Worm (Caenorhabditis elegans) whole organism, L4/young adult: ENCODE measurements around the gene srx-85.
A peak's percentile ranks its signal among the peaks of the same experiment; 100 is the strongest.

Experiments used
- W03F9.2 ChIP-seq: fragments of 150-350 bp; optimal IDR thresholded peaks from 2 replicates; lab custom pipeline; 2014; ENCODE audit warnings: missing biosample characterization, missing genetic modification characterization
- dao-5 ChIP-seq: sonication (generic microtip); optimal IDR thresholded peaks from 2 replicates; lab custom pipeline; 2016; ENCODE audit warnings: missing genotype, missing genetic modification characterization, moderate library complexity, missing compliant biosample characterization
- him-1 ChIP-seq: sonication (generic microtip); optimal IDR thresholded peaks from 2 replicates; lab custom pipeline; 2016; ENCODE audit warnings: missing genotype, missing genetic modification reagents, missing genetic modification characterization, missing compliant biosample characterization

The srx-85 gene

DNA sequence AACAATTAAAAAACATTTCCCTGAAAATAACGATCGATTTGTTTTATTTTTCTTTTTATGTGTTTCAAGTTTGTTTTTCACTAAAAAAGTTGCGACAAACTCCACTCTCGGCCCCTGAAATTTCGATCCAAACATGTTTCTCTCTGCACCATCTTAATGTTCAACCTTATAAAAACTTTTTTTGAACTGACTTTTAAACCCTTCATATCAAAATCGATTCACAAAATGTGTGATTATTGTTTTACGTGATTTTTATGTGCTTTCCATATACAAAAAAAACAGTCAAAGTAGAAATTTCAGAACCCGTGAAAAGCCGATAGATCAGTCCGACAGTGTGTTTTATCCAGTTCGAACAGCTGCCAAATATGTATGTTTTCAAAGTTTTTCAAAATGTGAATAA lies 24.9 kb upstream of the srx-85 start, which contains the start of gene ccch-1:
ccch-1 (plus strand) TSS at position 301 of the 400 bp plus-strand sequence.
- TF ChIP-seq him-1 (tag; lab: Kevin White, UChicago), result no peak
- no peak for TF ChIP-seq dao-5 (tag; lab: Kevin White, UChicago)
- no peak for TF ChIP-seq W03F9.2 (tag; lab: Kevin White, UChicago)

DNA sequence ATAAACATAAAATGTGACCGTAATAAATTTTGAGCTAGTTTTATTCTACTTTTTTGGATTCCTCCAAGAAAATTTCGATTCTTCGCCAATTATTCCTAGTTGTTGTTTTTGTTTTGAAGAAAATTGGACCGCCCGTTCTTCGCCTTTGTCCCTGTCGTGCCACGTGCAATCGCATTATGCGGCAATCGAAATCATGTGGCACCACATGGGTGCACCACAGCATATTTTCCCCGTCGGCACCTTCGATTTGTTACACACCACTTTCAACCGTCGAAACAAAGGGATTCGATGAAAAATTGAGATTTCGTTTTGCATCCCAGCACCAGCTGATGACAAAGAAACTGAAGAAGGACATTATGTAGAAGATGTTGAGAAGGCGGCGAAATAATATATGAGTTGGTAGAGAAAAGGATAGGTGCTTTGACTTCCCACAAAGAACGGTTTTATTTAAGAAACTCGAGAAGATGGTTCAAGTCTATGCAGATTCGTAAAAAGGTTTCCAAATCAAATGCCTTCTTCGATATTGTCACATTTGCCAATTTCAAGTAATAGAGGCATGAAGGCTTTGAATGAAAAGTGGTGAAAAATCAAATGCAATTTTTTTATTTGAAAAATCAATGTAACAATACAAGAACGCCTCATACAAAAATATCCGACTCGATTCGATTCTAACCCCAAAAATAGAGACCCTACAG lies 23.7 kb upstream of the srx-85 start:
- TF ChIP-seq him-1 (tag; lab: Kevin White, UChicago), result no peak
- no peak for TF ChIP-seq dao-5 (tag; lab: Kevin White, UChicago)
- no peak for TF ChIP-seq W03F9.2 (tag; lab: Kevin White, UChicago)

DNA sequence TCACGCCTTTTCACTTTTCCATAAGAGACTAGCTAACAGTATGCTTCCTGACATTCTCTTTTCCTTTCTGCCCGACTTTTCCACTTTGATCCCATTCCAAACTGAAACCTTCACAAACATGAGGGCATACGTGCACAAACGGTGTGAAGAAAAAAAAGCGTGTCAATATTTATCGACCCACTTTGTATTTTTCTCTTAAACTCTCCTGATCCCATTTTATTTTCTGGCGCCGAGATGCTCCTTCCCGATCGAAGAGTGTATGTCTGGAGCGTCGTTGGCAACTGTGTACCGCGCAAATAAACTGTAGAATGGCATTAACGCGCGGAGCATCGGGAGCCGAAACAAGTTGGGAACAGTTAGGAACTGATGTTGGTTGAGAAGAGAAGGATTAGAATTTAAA lies 22.9 kb upstream of the srx-85 start:
- TF ChIP-seq him-1 (tag; lab: Kevin White, UChicago) (no peak), dao-5 (tag; lab: Kevin White, UChicago) (no peak), W03F9.2 (tag; lab: Kevin White, UChicago) (no peak)

DNA sequence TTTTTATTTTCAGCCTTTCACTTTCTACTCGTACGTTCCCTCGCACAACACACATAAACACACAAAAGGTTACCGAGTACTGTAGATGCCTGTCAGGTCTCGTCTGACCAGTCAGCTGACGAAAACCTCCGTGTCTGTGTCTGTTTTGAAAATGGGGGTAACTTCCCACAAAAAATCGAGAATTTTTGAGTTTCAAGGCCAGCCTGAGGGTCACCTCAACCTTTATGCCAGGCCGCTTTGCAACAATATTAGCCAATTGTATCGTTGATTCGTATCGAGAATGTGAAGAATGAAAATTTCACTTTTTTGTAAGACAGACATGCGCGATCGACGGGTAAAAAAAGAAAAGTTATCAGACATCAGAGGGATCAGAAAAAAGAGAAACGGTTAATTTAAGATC lies 21.4 kb upstream of the srx-85 start:
- TF ChIP-seq dao-5 (tag; lab: Kevin White, UChicago) (no peak), W03F9.2 (tag; lab: Kevin White, UChicago) (no peak), him-1 (tag; lab: Kevin White, UChicago) (no peak)

DNA sequence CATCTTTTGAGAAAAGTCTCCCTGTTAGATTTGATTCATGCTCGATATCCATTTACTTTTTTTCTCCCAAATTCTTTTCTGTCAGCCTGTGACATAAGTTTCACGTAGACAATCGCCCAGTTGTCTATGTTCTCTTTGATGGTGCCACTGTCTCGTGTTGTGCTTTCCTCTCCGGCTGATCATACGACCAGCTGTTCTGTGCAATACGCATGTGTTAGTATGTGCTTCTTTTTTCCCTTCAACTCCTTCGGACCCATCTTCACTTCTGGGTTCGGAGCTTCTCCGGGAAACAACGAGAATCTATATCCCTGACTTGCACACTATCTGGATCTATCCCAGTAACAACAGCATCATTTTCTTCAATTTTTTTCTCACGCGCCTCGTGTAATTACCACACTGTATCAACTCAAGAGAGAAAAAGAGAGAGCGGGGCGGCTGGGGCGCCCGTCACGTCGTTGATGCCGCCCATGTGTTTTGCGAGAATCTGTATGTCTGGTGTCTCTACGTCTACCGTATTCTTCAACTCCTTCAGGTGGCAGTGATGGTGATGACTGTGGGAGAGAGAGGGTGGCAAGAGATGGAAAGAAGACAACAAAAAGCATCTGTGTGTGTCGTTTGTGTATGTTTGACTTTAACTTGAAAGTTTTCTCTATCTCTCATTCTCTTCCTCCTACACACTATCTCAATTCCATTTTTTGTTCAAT lies 20.5 kb upstream of the srx-85 start:
- TF ChIP-seq dao-5 (tag; lab: Kevin White, UChicago) (peak; percentile 43), W03F9.2 (tag; lab: Kevin White, UChicago) (peak; percentile 23), him-1 (tag; lab: Kevin White, UChicago) (no peak)

DNA sequence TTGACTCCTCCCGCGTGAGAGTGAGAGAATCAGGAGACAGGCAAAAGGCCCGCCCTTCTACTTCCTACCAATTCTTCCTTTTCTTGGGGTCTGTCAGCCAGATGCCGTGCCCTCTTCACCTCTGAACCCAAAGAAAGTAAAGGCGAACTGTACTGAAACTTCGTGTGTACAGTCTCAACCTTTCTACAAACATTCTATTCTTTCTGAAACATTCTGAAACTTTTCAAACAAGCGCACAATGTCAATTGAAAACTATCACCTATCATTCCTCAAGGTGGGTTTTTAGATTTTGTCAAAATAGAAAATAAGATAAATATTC lies 20.0 kb upstream of the srx-85 start:
- TF ChIP-seq him-1 (tag; lab: Kevin White, UChicago) (no peak), dao-5 (tag; lab: Kevin White, UChicago) (no peak), W03F9.2 (tag; lab: Kevin White, UChicago) (no peak)

DNA sequence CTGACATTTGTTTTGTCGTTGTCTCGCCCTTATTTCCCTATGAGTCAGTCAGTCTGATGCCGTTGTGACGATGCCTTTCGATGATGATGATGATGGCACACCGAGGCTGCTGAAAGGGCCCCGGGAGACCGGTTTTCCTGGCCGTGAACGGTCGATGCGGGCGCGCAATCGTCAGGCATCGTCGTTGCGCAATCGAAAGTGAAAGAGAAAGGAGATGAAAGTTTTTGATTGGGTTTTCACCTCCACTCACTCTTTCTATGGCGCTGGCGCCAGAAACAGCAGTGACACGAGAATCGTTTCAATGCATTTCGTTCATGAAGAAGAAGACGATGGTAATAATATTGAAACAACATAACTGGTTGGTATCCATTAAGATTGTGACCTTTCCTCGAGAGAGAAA lies 19.5 kb upstream of the srx-85 start:
- TF ChIP-seq W03F9.2 (tag; lab: Kevin White, UChicago) (no peak), him-1 (tag; lab: Kevin White, UChicago) (no peak), dao-5 (tag; lab: Kevin White, UChicago) (no peak)

DNA sequence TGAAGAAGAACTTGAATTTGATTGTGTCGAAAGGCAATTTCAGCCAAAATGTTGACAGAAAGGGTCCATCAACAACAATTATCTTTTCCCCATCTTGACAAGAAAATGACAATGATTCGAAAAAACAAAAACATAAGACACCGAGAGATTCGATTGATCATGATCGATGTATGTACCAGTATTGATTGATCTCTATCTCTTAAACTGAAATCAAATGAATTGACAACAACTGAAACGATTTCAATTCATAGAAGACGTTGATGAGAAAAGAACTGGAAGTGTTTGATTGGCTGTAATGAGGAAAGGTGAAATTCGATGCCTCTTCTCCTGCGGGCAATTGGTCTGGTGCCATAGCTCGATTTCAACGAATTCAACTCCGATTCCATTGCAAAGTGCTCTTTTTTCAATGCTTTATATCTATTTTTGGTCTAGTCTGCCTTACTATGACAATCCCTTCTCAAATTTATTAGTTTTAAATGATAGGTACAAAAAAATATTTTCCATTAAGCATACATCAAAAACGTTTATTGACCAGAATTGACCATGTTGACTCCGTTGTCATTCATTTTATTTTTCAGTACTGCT lies 19.0 kb upstream of the srx-85 start:
- TF ChIP-seq dao-5 (tag; lab: Kevin White, UChicago) (no peak), him-1 (tag; lab: Kevin White, UChicago) (no peak), W03F9.2 (tag; lab: Kevin White, UChicago) (no peak)

DNA sequence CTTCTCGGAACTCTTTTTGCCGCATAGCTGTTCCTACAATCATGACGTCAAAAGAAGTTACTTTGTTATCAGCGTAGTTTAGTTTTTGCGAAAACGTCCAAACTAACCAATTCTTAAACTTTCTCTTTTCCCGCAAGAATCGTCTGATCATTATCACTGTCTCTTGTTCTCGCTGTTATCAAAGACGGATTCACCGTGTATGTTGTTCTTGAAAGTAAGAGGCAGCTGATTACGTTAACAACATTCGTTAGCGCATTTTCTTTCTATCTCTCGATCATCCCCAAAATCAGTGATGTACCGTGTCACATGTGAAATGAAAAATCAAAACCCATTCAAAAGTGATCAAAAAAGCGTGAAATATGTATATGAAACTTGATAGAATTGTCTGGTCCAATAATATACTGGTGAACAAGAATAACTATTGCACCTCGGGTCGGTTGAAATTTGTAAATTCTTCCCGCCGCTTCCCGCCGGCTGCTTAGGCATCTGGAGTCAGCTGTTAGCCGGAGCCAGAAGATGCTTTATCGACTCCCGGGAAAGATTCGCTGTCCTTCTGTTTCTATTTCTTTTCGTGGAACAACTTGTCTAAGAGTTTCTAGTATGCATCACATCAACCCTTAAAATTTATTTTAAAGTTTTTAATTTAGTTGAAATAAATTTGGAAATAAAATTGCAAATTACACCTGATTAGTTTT lies 17.8 kb upstream of the srx-85 start:
- TF ChIP-seq dao-5 (tag; lab: Kevin White, UChicago) (no peak), him-1 (tag; lab: Kevin White, UChicago) (no peak), W03F9.2 (tag; lab: Kevin White, UChicago) (no peak)

DNA sequence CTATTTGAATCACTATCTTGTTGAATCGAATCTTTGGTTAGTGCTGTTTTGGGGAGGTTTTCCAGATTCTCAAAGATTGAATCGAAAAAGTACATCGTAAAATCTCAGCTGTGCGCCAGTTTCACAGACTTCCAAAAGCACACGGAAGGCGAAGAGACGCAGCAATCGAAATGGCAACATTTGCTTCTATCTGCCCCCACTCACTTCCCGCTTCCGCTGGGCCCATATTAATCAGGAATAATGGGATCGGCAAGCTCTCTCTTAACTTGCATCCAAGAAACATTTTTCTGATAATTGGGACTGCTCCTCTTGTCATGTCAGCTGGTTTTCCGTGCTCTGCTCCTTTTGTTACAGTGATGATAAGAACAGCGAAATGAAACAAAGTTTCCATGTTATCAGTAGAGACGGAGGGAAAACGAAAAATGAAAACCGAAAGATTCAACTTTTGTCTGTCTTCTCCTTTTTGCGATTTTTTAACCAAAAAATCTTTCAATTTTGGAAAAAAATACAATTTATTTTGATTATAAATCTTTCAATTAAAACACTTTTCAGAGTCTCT lies 16.9 kb upstream of the srx-85 start:
- TF ChIP-seq W03F9.2 (tag; lab: Kevin White, UChicago) (peak; percentile 40), him-1 (tag; lab: Kevin White, UChicago) (no peak), dao-5 (tag; lab: Kevin White, UChicago) (no peak)

DNA sequence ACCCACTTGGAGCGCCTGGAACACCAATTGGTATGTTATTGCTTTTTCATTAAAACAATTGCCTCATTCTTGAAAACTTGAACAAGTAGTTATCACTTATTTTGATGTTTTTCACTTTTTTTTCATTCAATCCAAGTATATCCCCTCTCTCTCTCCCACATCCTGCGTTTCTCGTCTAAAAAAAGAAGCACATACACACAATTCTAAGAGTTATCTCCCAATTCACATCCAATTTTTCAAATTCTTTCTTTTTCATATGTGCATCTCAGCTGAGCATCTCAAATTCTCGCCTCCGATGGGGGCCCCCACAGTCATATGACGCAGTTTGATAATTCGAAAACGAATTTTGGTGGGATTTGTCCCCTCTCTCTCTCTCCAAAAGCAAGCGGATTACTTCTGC lies 15.8 kb upstream of the srx-85 start:
- TF ChIP-seq dao-5 (tag; lab: Kevin White, UChicago) (no peak), him-1 (tag; lab: Kevin White, UChicago) (no peak), W03F9.2 (tag; lab: Kevin White, UChicago) (no peak)

DNA sequence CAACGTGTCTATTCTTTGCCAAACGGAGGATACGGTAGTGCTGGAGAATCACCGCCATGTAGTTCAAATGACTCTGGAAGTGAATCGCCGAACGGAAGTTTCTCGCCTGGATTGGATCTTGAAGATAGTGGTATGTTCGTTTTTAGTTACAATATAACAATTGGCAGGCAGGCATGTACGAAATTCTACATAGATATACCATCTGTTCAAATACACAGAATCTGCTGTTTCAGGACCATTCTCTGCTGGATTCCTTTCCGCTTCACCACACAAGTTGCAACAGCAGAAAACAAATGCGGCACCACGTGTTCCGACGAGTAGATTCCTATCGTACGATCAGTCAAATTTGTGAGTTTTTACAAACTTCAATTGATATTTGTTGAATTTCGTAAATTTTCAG lies 13.0 kb upstream of the srx-85 start:
- TF ChIP-seq him-1 (tag; lab: Kevin White, UChicago), result no peak
- TF ChIP-seq W03F9.2 (tag; lab: Kevin White, UChicago), result no peak
- TF ChIP-seq dao-5 (tag; lab: Kevin White, UChicago), result no peak

DNA sequence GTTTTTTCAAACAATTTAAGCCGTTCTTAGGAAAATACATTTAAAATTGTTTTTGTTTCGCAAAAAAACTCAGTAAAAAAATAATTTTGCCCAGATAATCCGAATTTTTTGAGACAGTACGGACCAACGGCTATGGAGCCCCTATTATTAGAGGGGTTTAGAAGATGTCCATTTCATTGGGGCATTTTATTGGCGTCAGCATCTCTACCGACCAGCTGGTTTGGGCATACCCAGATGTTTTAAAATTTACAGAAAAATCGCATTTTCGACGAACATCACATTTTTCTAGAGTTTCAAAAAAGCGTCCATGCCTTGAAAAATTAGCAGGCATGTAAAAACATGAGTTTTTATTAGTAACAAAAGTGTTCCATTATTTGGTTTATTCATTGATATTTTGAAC lies 11.2 kb upstream of the srx-85 start:
- no peak for TF ChIP-seq W03F9.2 (tag; lab: Kevin White, UChicago)
- TF ChIP-seq him-1 (tag; lab: Kevin White, UChicago), result no peak
- TF ChIP-seq dao-5 (tag; lab: Kevin White, UChicago), result no peak
